Worm (Caenorhabditis elegans) whole organism, early embryonic: ENCODE data around the gene pqn-75.

ENCODE experiments used
- F13C5.2 ChIP-seq: sonication (generic microtip); optimal IDR thresholded peaks from 2 replicates; lab custom pipeline; 2017; ENCODE audit warnings: mild to moderate bottlenecking, missing genetic modification characterization, inconsistent platforms, missing compliant biosample characterization
- aly-1 ChIP-seq: sonication (generic microtip); optimal IDR thresholded peaks from 2 replicates; lab custom pipeline; 2016; ENCODE audit warnings: missing genetic modification characterization, missing compliant biosample characterization
- ama-1 ChIP-seq: fragments of 150-350 bp; optimal IDR thresholded peaks from 2 replicates; lab custom pipeline; 2014
- ets-7 ChIP-seq: sonication (generic microtip); optimal IDR thresholded peaks from 2 replicates; lab custom pipeline; 2016; ENCODE audit warnings: missing genotype, missing genetic modification characterization, missing compliant biosample characterization
- flt-1 ChIP-seq: fragments of 200-800 bp; sonication (Bioruptor generic); IDR thresholded peaks from 2 replicates; pipeline ENCODE4 v1.3.6; 2022; ENCODE audit warnings: missing genetic modification characterization, missing compliant biosample characterization
- hmg-4 ChIP-seq: fragments of 200-800 bp; sonication (Bioruptor generic); optimal IDR thresholded peaks from 2 replicates; lab custom pipeline; 2018; ENCODE audit warnings: mild to moderate bottlenecking, missing genetic modification characterization, missing compliant biosample characterization
- sea-1 ChIP-seq: fragments of 200-800 bp; sonication (Bioruptor generic); conservative IDR thresholded peaks from 2 replicates; pipeline ENCODE4 v1.3.6; 2022; ENCODE audit warnings: missing genetic modification characterization, missing compliant biosample characterization
- tra-4 ChIP-seq: sonication (generic microtip); optimal IDR thresholded peaks from 2 replicates; lab custom pipeline; 2017; ENCODE audit warnings: missing genetic modification characterization, missing compliant biosample characterization

DNA sequence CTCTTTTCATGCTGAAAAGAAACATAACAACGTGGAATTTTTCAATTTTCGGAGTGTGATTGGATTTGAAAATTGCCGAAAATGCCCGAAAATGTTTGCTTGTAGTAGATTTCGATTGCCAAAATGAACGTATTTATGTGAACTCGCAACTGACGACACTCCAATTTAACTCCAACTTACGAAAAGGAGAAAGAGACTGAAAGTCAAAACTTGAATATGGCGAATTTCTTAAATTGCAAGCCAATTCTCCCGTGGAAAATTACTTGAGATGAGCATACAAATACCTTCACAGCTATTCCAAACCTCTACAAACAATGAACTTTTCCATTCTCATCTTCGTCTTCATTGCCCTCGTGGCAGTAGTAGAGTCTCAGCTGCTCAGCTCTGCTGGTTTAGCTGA lies 10.5 kb downstream of the pqn-75 start:
- TF ChIP-seq tra-4 (tag; lab: Kevin White, UChicago) (no peak), aly-1 (tag; lab: Kevin White, UChicago) (no peak), hmg-4 (GFP tag; lab: Kevin White, UChicago) (no peak), flt-1 (GFP tag; lab: Robert Waterston, UW) (no peak), ama-1 (lab: Kevin White, UChicago) (no peak), sea-1 (no peak), ets-7 (tag; lab: Kevin White, UChicago) (no peak), F13C5.2 (no peak)
